Worm (Caenorhabditis elegans): ENCODE measurements around the gene dod-23.

Gene dod-23

ce11 chrII:8441519-8441918 lies 42.6 kb upstream of the dod-23 start (continued):
- TF ChIP-seq lsy-27 (tag; optimal IDR thresholded peaks at IDR 0.05; ENCODE audit: borderline replicate concordance, insufficient read depth) (no peak), madf-10 (tag; optimal IDR thresholded peaks at IDR 0.05) (peak; percentile 27), F52B5.7 (tag; optimal IDR thresholded peaks at IDR 0.05) (peak; percentile 93), zim-3 (tag; optimal IDR thresholded peaks at IDR 0.05) (peak; percentile 43), efl-1 (GFP tag; optimal IDR thresholded peaks at IDR 0.05) (no peak), lsl-1 (GFP tag; optimal IDR thresholded peaks at IDR 0.05) (peak; percentile 44), dpl-1 (GFP tag; optimal IDR thresholded peaks at IDR 0.05) (no peak), cebp-1 (GFP tag; IDR thresholded peaks at IDR 0.05) (no peak), cebp-1 (tag; optimal IDR thresholded peaks at IDR 0.05) (no peak), B0019.2 (GFP tag; conservative IDR thresholded peaks at IDR 0.05) (no peak), let-526 (GFP tag; IDR thresholded peaks at IDR 0.05) (0 out of 2 replicates have a peak, but pooled peaks have one; percentile 43), die-1 (tag; optimal IDR thresholded peaks at IDR 0.05) (peak; percentile 97), F49E8.2 (tag; optimal IDR thresholded peaks at IDR 0.05; ENCODE audit: insufficient read depth) (no peak), rpc-1 (optimal IDR thresholded peaks at IDR 0.05) (peak; percentile 97), rpc-1 (tag; optimal IDR thresholded peaks at IDR 0.05) (peak; percentile 99), xnd-1 (tag; optimal IDR thresholded peaks at IDR 0.05) (no peak), Y53G8AR.9 (GFP tag; conservative IDR thresholded peaks at IDR 0.05) (peak; percentile 93), egrh-3 (GFP tag; IDR thresholded peaks at IDR 0.05) (no peak), nhr-27 (tag; optimal IDR thresholded peaks at IDR 0.05) (peak; percentile 95), ceh-40 (GFP tag; IDR thresholded peaks at IDR 0.05) (peak; percentile 76), athp-1 (tag; optimal IDR thresholded peaks at IDR 0.05) (peak; percentile 90), F22D6.2 (tag; optimal IDR thresholded peaks at IDR 0.05) (peak; percentile 39), snpc-1.1 (tag; optimal IDR thresholded peaks at IDR 0.05; ENCODE audit: insufficient read depth) (peak; percentile 52), unc-62 (GFP tag; optimal IDR thresholded peaks at IDR 0.05) (no peak), mes-4 (tag; optimal IDR thresholded peaks at IDR 0.05) (peak; percentile 88), sptf-2 (GFP tag; optimal IDR thresholded peaks at IDR 0.05) (no peak), bed-1 (GFP tag; IDR thresholded peaks at IDR 0.05) (no peak), sea-2 (GFP tag; IDR thresholded peaks at IDR 0.05) (0 out of 2 replicates have a peak, but pooled peaks have one; percentile 29), ztf-6 (GFP tag; IDR thresholded peaks at IDR 0.05) (peak; percentile 65; the same call in 1 of the 2 replicates), B0261.1 (tag; optimal IDR thresholded peaks at IDR 0.05) (peak; percentile 75), cebp-2 (GFP tag; IDR thresholded peaks at IDR 0.05) (0 out of 2 replicates have a peak, but pooled peaks have one; percentile 84), Y53F4B.3 (GFP tag; IDR thresholded peaks at IDR 0.05) (no peak), lin-40 (tag; optimal IDR thresholded peaks at IDR 0.05) (no peak), unc-130 (GFP tag; optimal IDR thresholded peaks at IDR 0.05) (peak; percentile 26), sdz-38 (tag; optimal IDR thresholded peaks at IDR 0.05) (peak; percentile 27), gei-17 (GFP tag; optimal IDR thresholded peaks at IDR 0.05) (no peak), hmg-20 (GFP tag; IDR thresholded peaks at IDR 0.05) (0 out of 2 replicates have a peak, but pooled peaks have one; percentile 65), ekl-4 (GFP tag; IDR thresholded peaks at IDR 0.05) (peak; percentile 86), pbrm-1 (GFP tag; IDR thresholded peaks at IDR 0.05) (peak; percentile 63), attf-5 (GFP tag; optimal IDR thresholded peaks at IDR 0.05) (peak; percentile 65), tbx-9 (tag; optimal IDR thresholded peaks at IDR 0.05; ENCODE audit: borderline replicate concordance) (peak; percentile 95), him-1 (tag; optimal IDR thresholded peaks at IDR 0.05) (no peak), T07F8.4 (tag; optimal IDR thresholded peaks at IDR 0.05) (peak; percentile 68), lin-26 (GFP tag; IDR thresholded peaks at IDR 0.05) (peak; percentile 98), Y67H2A.10 (GFP tag; conservative IDR thresholded peaks at IDR 0.05) (no peak), repo-1 (tag; optimal IDR thresholded peaks at IDR 0.05) (peak; percentile 84), nhr-90 (tag; optimal IDR thresholded peaks at IDR 0.05) (peak; percentile 85), egl-18 (GFP tag; IDR thresholded peaks at IDR 0.05) (0 out of 2 replicates have a peak, but pooled peaks have one; percentile 61), Y56A3A.18 (GFP tag; IDR thresholded peaks at IDR 0.05) (peak; percentile 59; the same call in 1 of the 2 replicates)
